Worm (Caenorhabditis elegans): ENCODE measurements around the gene K07F5.15.

Gene K07F5.15

ce11 chrIV:9824480-9824879 is 40.4 kb upstream of the K07F5.15 start, which contains the start of gene catp-6:
catp-6 (minus strand) TSS chrIV:9824580.
- no peak for TF ChIP-seq egl-18 (GFP tag; IDR thresholded peaks at IDR 0.05)
- no peak for TF ChIP-seq pha-4 (tag; optimal IDR thresholded peaks at IDR 0.05)
- TF ChIP-seq ceh-100 (GFP tag; IDR thresholded peaks at IDR 0.05): no peak
- no peak for TF ChIP-seq F33H1.4 (GFP tag; IDR thresholded peaks at IDR 0.05)
- no peak for TF ChIP-seq tbx-9 (tag; optimal IDR thresholded peaks at IDR 0.05; ENCODE audit: borderline replicate concordance)
- TF ChIP-seq gei-17 (GFP tag; optimal IDR thresholded peaks at IDR 0.05): no peak
- no peak for TF ChIP-seq madf-6 (GFP tag; IDR thresholded peaks at IDR 0.05)
- no peak for TF ChIP-seq nfya-1 (tag; optimal IDR thresholded peaks at IDR 0.05; ENCODE audit: borderline replicate concordance, insufficient read depth)
- no peak for TF ChIP-seq F55B11.4 (tag; optimal IDR thresholded peaks at IDR 0.05; ENCODE audit: borderline replicate concordance, insufficient read depth)
- TF ChIP-seq akir-1 (GFP tag; optimal IDR thresholded peaks at IDR 0.05): no peak
- TF ChIP-seq F49E8.2 (tag; optimal IDR thresholded peaks at IDR 0.05; ENCODE audit: insufficient read depth): no peak
- no peak for TF ChIP-seq B0035.1 (tag; optimal IDR thresholded peaks at IDR 0.05)
- TF ChIP-seq ztf-18 (tag; optimal IDR thresholded peaks at IDR 0.05): no peak
- no peak for TF ChIP-seq aptf-2 (GFP tag; conservative IDR thresholded peaks at IDR 0.05)
- TF ChIP-seq C17E4.6 (GFP tag; IDR thresholded peaks at IDR 0.05): no peak
- TF ChIP-seq ekl-4 (GFP tag; IDR thresholded peaks at IDR 0.05): no peak
- TF ChIP-seq lin-40 (tag; optimal IDR thresholded peaks at IDR 0.05): no peak

ce11 chrIV:9825196-9825744 is 39.6 kb upstream of the K07F5.15 start, which contains the start of gene mtr-4:
mtr-4 (plus strand) TSS chrIV:9825694.
- TF ChIP-seq tbx-9 (tag; optimal IDR thresholded peaks at IDR 0.05; ENCODE audit: borderline replicate concordance): no peak
- peak; percentile 8 for TF ChIP-seq snpc-1.3 (tag; optimal IDR thresholded peaks at IDR 0.05; ENCODE audit: insufficient read depth)
- peak; percentile 93 for TF ChIP-seq xnd-1 (tag; optimal IDR thresholded peaks at IDR 0.05)
- peak; percentile 74 for TF ChIP-seq efl-1 (GFP tag; optimal IDR thresholded peaks at IDR 0.05)
- peak; percentile 64 for TF ChIP-seq snpc-4 (GFP tag; optimal IDR thresholded peaks at IDR 0.05)
- peak in 3 of 4 experiments; percentile 9 to 71 (median 69) for TF ChIP-seq snpc-4 (tag; optimal IDR thresholded peaks at IDR 0.05)
- TF ChIP-seq rpc-1 (optimal IDR thresholded peaks at IDR 0.05): no peak
- no peak for TF ChIP-seq rpc-1 (tag; optimal IDR thresholded peaks at IDR 0.05)
- 0 out of 2 replicates have a peak, but pooled peaks have one; percentile 34 for TF ChIP-seq B0336.3 (GFP tag; IDR thresholded peaks at IDR 0.05)
- peak; percentile 40 for TF ChIP-seq attf-3 (GFP tag; conservative IDR thresholded peaks at IDR 0.05)
- peak; percentile 43 for TF ChIP-seq ceh-100 (GFP tag; IDR thresholded peaks at IDR 0.05)
- no peak for TF ChIP-seq F39B2.1 (GFP tag; IDR thresholded peaks at IDR 0.05)
- no peak for TF ChIP-seq nfya-1 (tag; optimal IDR thresholded peaks at IDR 0.05; ENCODE audit: borderline replicate concordance, insufficient read depth)
- TF ChIP-seq bed-2 (GFP tag; IDR thresholded peaks at IDR 0.05): no peak
- TF ChIP-seq unc-130 (GFP tag; optimal IDR thresholded peaks at IDR 0.05): no peak
- peak; percentile 91 for TF ChIP-seq mcd-1 (GFP tag; IDR thresholded peaks at IDR 0.05)
- no peak for TF ChIP-seq K11D2.4 (GFP tag; IDR thresholded peaks at IDR 0.05)
- TF ChIP-seq somi-1 (GFP tag; optimal IDR thresholded peaks at IDR 0.05): no peak
- TF ChIP-seq madf-6 (GFP tag; IDR thresholded peaks at IDR 0.05): peak; percentile 96
- TF ChIP-seq gei-17 (GFP tag; optimal IDR thresholded peaks at IDR 0.05): no peak
- TF ChIP-seq nhr-27 (tag; optimal IDR thresholded peaks at IDR 0.05): no peak
- TF ChIP-seq hmg-1.2 (GFP tag; IDR thresholded peaks at IDR 0.05): peak; percentile 51
- peak; percentile 43; the same call in 1 of the 2 replicates for TF ChIP-seq ekl-4 (GFP tag; IDR thresholded peaks at IDR 0.05)
- peak; percentile 72 for TF ChIP-seq hsf-1 (GFP tag; IDR thresholded peaks at IDR 0.05)
- 0 out of 2 replicates have a peak, but pooled peaks have one; percentile 74 for TF ChIP-seq Y95B8A.8 (GFP tag; IDR thresholded peaks at IDR 0.05)
- TF ChIP-seq lin-54 (GFP tag; optimal IDR thresholded peaks at IDR 0.05): peak; percentile 62
- TF ChIP-seq dpl-1 (GFP tag; optimal IDR thresholded peaks at IDR 0.05): peak; percentile 45
- peak; percentile 98 for TF ChIP-seq lsl-1 (GFP tag; optimal IDR thresholded peaks at IDR 0.05)
- TF ChIP-seq snpc-3.4 (tag; optimal IDR thresholded peaks at IDR 0.05): peak; percentile 27
- TF ChIP-seq tbp1 (GFP tag; optimal IDR thresholded peaks at IDR 0.05): peak; percentile 30
- TF ChIP-seq mxl-1 (tag; optimal IDR thresholded peaks at IDR 0.05): no peak
- peak; percentile 77 for TF ChIP-seq ceh-91 (GFP tag; IDR thresholded peaks at IDR 0.05)
- TF ChIP-seq nfya-2 (GFP tag; IDR thresholded peaks at IDR 0.05): no peak
- TF ChIP-seq rcor-1 (GFP tag; IDR thresholded peaks at IDR 0.05): peak; percentile 69
- TF ChIP-seq C17E4.6 (GFP tag; IDR thresholded peaks at IDR 0.05): peak; percentile 23; the same call in 1 of the 2 replicates
- no peak for TF ChIP-seq madf-10 (tag; optimal IDR thresholded peaks at IDR 0.05)
